Worm (Caenorhabditis elegans): ENCODE results near the gene C15F1.2.

Gene C15F1.2

DNA sequence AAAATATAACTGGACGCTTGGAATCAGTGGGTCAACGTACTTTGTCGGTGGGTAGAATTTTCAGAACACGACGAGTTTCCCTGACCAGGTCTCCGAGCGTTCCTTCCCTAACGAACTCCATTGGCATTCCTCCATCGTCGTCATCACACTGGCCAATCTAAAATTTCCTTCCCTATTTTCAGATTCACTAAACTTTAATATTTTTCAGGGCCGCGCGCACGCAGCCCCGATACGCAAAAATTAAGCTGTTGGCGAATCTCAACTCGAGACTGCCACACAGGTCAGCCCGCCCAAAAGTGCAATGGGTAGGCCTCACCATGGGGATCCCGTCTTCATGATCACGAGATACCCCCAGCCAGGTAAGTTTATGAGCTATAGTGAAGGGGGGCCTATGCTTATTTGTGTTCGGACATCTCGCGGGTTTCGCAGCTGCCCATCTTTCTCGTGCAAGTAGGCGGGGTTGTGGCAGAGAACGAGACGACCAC lies 11.5 kb upstream of the C15F1.2 start (continued):
- TF ChIP-seq C34B4.2 (tag; optimal IDR thresholded peaks at IDR 0.05) = no peak
- TF ChIP-seq lin-13 (GFP tag; optimal IDR thresholded peaks at IDR 0.05) = peak; percentile 85
- TF ChIP-seq sox-4 (tag; optimal IDR thresholded peaks at IDR 0.05) = no peak
- peak; percentile 35 for TF ChIP-seq lin-15B (tag; optimal IDR thresholded peaks at IDR 0.05)
- peak; percentile 93 for TF ChIP-seq nhr-71 (tag; optimal IDR thresholded peaks at IDR 0.05)
- peak; percentile 89 for TF ChIP-seq nhr-85 (tag)
- peak; percentile 98 for TF ChIP-seq snpc-4 (tag; optimal IDR thresholded peaks at IDR 0.05)
- TF ChIP-seq alr-1 (tag; optimal IDR thresholded peaks at IDR 0.05; ENCODE audit: borderline replicate concordance) = no peak
- TF ChIP-seq unc-86 (tag; optimal IDR thresholded peaks at IDR 0.05) = peak; percentile 74
- TF ChIP-seq elt-3 (tag; optimal IDR thresholded peaks at IDR 0.05) = peak in 1 of 6 experiments; percentile 29
- peak; percentile 92 for TF ChIP-seq nhr-90 (tag; optimal IDR thresholded peaks at IDR 0.05; ENCODE audit: poor library complexity)
- peak; percentile 50 for TF ChIP-seq elt-2 (tag; optimal IDR thresholded peaks at IDR 0.05)
- TF ChIP-seq grh-1 (GFP tag; IDR thresholded peaks at IDR 0.05) = peak; percentile 73
- TF ChIP-seq nhr-84 (tag; optimal IDR thresholded peaks at IDR 0.05) = no peak
- peak; percentile 69 for TF ChIP-seq tbx-2 (tag; optimal IDR thresholded peaks at IDR 0.05)
- no peak for TF ChIP-seq egl-27 (tag; optimal IDR thresholded peaks at IDR 0.05)
- TF ChIP-seq isw-1 (GFP tag; IDR thresholded peaks at IDR 0.05) = peak; percentile 48
- TF ChIP-seq nhr-20 (tag; optimal IDR thresholded peaks at IDR 0.05) = peak; percentile 89
- peak; percentile 58 for TF ChIP-seq pax-3 (tag; optimal IDR thresholded peaks at IDR 0.05)
- no peak for TF ChIP-seq fkh-4 (tag; optimal IDR thresholded peaks at IDR 0.05; ENCODE audit: borderline replicate concordance)
- TF ChIP-seq efl-3 (GFP tag; optimal IDR thresholded peaks at IDR 0.05) = peak; percentile 63
- TF ChIP-seq sup-37 (GFP tag; optimal IDR thresholded peaks at IDR 0.05) = peak; percentile 75
- TF ChIP-seq hlh-4 (tag; optimal IDR thresholded peaks at IDR 0.05) = no peak
- peak; percentile 21 for TF ChIP-seq aha-1 (tag; optimal IDR thresholded peaks at IDR 0.05)
- peak; percentile 37 for TF ChIP-seq ceh-8 (GFP tag; optimal IDR thresholded peaks at IDR 0.05)
- TF ChIP-seq lin-35 (GFP tag; optimal IDR thresholded peaks at IDR 0.05) = peak; percentile 41 to 65
- TF ChIP-seq hpl-2 (GFP tag; optimal IDR thresholded peaks at IDR 0.05) = no peak
- TF ChIP-seq egl-13 (tag; optimal IDR thresholded peaks at IDR 0.05) = peak; percentile 70
- TF ChIP-seq fkh-8 (tag; optimal IDR thresholded peaks at IDR 0.05) = peak; percentile 64
- TF ChIP-seq xbp-1 (tag; optimal IDR thresholded peaks at IDR 0.05) = peak; percentile 73
- no peak for TF ChIP-seq tlp-1 (tag; optimal IDR thresholded peaks at IDR 0.05)
- TF ChIP-seq ceh-82 (tag; optimal IDR thresholded peaks at IDR 0.05) = peak; percentile 53 to 77 (median 72)
- TF ChIP-seq jun-1 (tag; optimal IDR thresholded peaks at IDR 0.05) = peak; percentile 35
- TF ChIP-seq nhr-237 (tag; optimal IDR thresholded peaks at IDR 0.05) = no peak
- TF ChIP-seq nhr-28 (tag; optimal IDR thresholded peaks at IDR 0.05) = no peak
- TF ChIP-seq ztf-11 (tag; optimal IDR thresholded peaks at IDR 0.05) = peak in 1 of 2 experiments; percentile 71
- TF ChIP-seq irx-1 (tag; optimal IDR thresholded peaks at IDR 0.05) = peak; percentile 66
- peak; percentile 65 for TF ChIP-seq fos-1 (tag; optimal IDR thresholded peaks at IDR 0.05)
- TF ChIP-seq ama-1 (optimal IDR thresholded peaks at IDR 0.05) = peak; percentile 95
- TF ChIP-seq lin-14 (GFP tag; optimal IDR thresholded peaks at IDR 0.05) = peak; percentile 86
- peak; percentile 93 for TF ChIP-seq rnt-1 (tag; optimal IDR thresholded peaks at IDR 0.05)
- TF ChIP-seq ets-5 (GFP tag; IDR thresholded peaks at IDR 0.05) = 0 out of 2 replicates have a peak, but pooled peaks have one; percentile 30
- no peak for TF ChIP-seq ces-1 (GFP tag; optimal IDR thresholded peaks at IDR 0.05)
- no peak for TF ChIP-seq ceh-90 (tag; optimal IDR thresholded peaks at IDR 0.05)
- TF ChIP-seq skn-1 (tag; optimal IDR thresholded peaks at IDR 0.05) = no peak
- TF ChIP-seq mab-9 (GFP tag; IDR thresholded peaks at IDR 0.05) = no peak; the same call in 1 of the 2 replicates
- peak; percentile 81 for TF ChIP-seq nhr-77 (tag; optimal IDR thresholded peaks at IDR 0.05)
- no peak for TF ChIP-seq nhr-76 (tag; optimal IDR thresholded peaks at IDR 0.05)
- TF ChIP-seq lsy-2 (tag; optimal IDR thresholded peaks at IDR 0.05) = peak; percentile 50 to 71
- no peak for TF ChIP-seq pqm-1 (tag; optimal IDR thresholded peaks at IDR 0.05)
